Fruit fly (Drosophila melanogaster) whole organism, embryonic: ENCODE measurements around the gene CG6659.

Experiments
- Bteb2 ChIP-seq: fragments of 200-800 bp; sonication (Bioruptor generic); optimal IDR thresholded peaks from 2 replicates; lab custom pipeline; 2016; ENCODE audit warnings: missing biosample characterization, missing genetic modification characterization
- CG10654 ChIP-seq: fragments of 200-800 bp; sonication (Bioruptor generic); optimal IDR thresholded peaks from 2 replicates; lab custom pipeline; 2016; ENCODE audit warnings: missing biosample characterization, missing genetic modification characterization
- CG11456 ChIP-seq: fragments of 200-800 bp; sonication (Bioruptor generic); IDR thresholded peaks from 3 replicates; pipeline ENCODE4 v1.3.6; 2022; ENCODE audit warnings: missing biosample characterization, missing genetic modification characterization
- CG12299 ChIP-seq: fragments of 200-800 bp; sonication (Bioruptor generic); optimal IDR thresholded peaks from 2 replicates; lab custom pipeline; 2018; ENCODE audit warnings: missing biosample characterization, mild to moderate bottlenecking, missing genetic modification characterization
- CG1233 ChIP-seq: fragments of 200-800 bp; sonication (Bioruptor generic); optimal IDR thresholded peaks from 4 replicates; lab custom pipeline; 2018; ENCODE audit warnings: missing biosample characterization, mild to moderate bottlenecking, missing genetic modification characterization
- CG12659 ChIP-seq: fragments of 200-800 bp; sonication (Bioruptor generic); optimal IDR thresholded peaks from 3 replicates; lab custom pipeline; 2017; ENCODE audit warnings: mild to moderate bottlenecking, missing biosample characterization, missing genetic modification reagents, missing genetic modification characterization
- CG1602 ChIP-seq: fragments of 200-800 bp; sonication (Bioruptor generic); optimal IDR thresholded peaks from 3 replicates; lab custom pipeline; 2016; ENCODE audit warnings: missing biosample characterization, missing genetic modification characterization
- CG17802 ChIP-seq: fragments of 200-800 bp; sonication (Bioruptor generic); optimal IDR thresholded peaks from 2 replicates; lab custom pipeline; 2018; ENCODE audit warnings: missing biosample characterization, mild to moderate bottlenecking, missing genetic modification characterization, moderate library complexity
- CG1792 ChIP-seq: fragments of 200-800 bp; sonication (Bioruptor generic); optimal IDR thresholded peaks from 2 replicates; lab custom pipeline; 2016; ENCODE audit warnings: missing biosample characterization, missing genetic modification characterization
- CG2678 ChIP-seq: fragments of 200-800 bp; sonication (Bioruptor generic); optimal IDR thresholded peaks from 3 replicates; lab custom pipeline; 2019; ENCODE audit warnings: missing biosample characterization, mild to moderate bottlenecking, missing genetic modification characterization, moderate library complexity
- CG31224 ChIP-seq: fragments of 200-800 bp; sonication (Bioruptor generic); IDR thresholded peaks from 2 replicates; pipeline ENCODE4 v1.3.6; 2022; ENCODE audit warnings: missing biosample characterization, missing genetic modification characterization
- CG32532 ChIP-seq: fragments of 200-800 bp; sonication (Bioruptor generic); IDR thresholded peaks from 2 replicates; pipeline ENCODE4 v1.3.6; 2022; ENCODE audit warnings: missing biosample characterization, missing genetic modification characterization
- CG33213 ChIP-seq: fragments of 200-800 bp; sonication (Bioruptor generic); optimal IDR thresholded peaks from 3 replicates; lab custom pipeline; 2016; ENCODE audit warnings: missing biosample characterization, missing genetic modification characterization
- CG33557 ChIP-seq: fragments of 200-800 bp; sonication (Bioruptor generic); optimal IDR thresholded peaks from 2 replicates; lab custom pipeline; 2019; ENCODE audit warnings: missing biosample characterization, mild to moderate bottlenecking, missing genetic modification characterization, moderate library complexity
- CG34376 ChIP-seq: fragments of 200-800 bp; sonication (Bioruptor generic); optimal IDR thresholded peaks from 2 replicates; lab custom pipeline; 2018; ENCODE audit warnings: missing biosample characterization, mild to moderate bottlenecking, missing genetic modification characterization
- CG3726 ChIP-seq: fragments of 200-800 bp; sonication (Bioruptor generic); IDR thresholded peaks from 3 replicates; pipeline ENCODE4, ENCODE4 v1.3.6; 2022; ENCODE audit warnings: missing biosample characterization, missing genetic modification characterization
- CG3838 ChIP-seq: fragments of 200-800 bp; sonication (Bioruptor generic); optimal IDR thresholded peaks from 3 replicates; lab custom pipeline; 2016; ENCODE audit warnings: missing biosample characterization, missing genetic modification characterization
- CG4424 ChIP-seq: fragments of 200-800 bp; sonication (Bioruptor generic); optimal IDR thresholded peaks from 3 replicates; lab custom pipeline; 2016; ENCODE audit warnings: missing biosample characterization, missing genetic modification characterization
- CG4707 ChIP-seq: fragments of 200-800 bp; sonication (Bioruptor generic); optimal IDR thresholded peaks from 2 replicates; lab custom pipeline; 2018; ENCODE audit warnings: missing biosample characterization, mild to moderate bottlenecking, missing genetic modification characterization, moderate library complexity
- CG5953 ChIP-seq: fragments of 200-800 bp; sonication (Bioruptor generic); IDR thresholded peaks from 2 replicates; pipeline ENCODE4 v1.3.6; 2022; ENCODE audit warnings: missing biosample characterization, missing genetic modification characterization
- CG7928 ChIP-seq: fragments of 200-800 bp; sonication (Bioruptor generic); optimal IDR thresholded peaks from 2 replicates; lab custom pipeline; 2017; ENCODE audit warnings: missing biosample characterization, mild to moderate bottlenecking, missing genetic modification characterization
- CG9876 ChIP-seq: fragments of 200-800 bp; sonication (Bioruptor generic); optimal IDR thresholded peaks from 2 replicates; lab custom pipeline; 2016; ENCODE audit warnings: missing biosample characterization, missing genetic modification characterization
- CHES-1-like ChIP-seq: fragments of 200-800 bp; sonication (Bioruptor generic); optimal IDR thresholded peaks from 2 replicates; lab custom pipeline; 2016; ENCODE audit warnings: missing biosample characterization, missing genetic modification characterization
- Dfd ChIP-seq, 2 experiments: fragments of >200 bp; optimal IDR thresholded peaks; 2 replicates each; lab custom pipeline; 2017; ENCODE audit warnings: missing biosample characterization in 2 of 2, missing genetic modification characterization in 2 of 2
- Doc3 ChIP-seq: fragments of 200-800 bp; sonication (Bioruptor generic); IDR thresholded peaks from 3 replicates; pipeline ENCODE4 v1.3.6; 2022; ENCODE audit warnings: missing biosample characterization, missing genetic modification characterization; ENCODE audit not compliant: partially characterized antibody
- Dref ChIP-seq: fragments of 200-800 bp; sonication (Bioruptor generic); IDR thresholded peaks from 2 replicates; pipeline ENCODE4 v1.3.6; 2022; ENCODE audit warnings: missing biosample characterization, missing genetic modification characterization
- E2f1 ChIP-seq: fragments of 200-800 bp; sonication (Bioruptor generic); IDR thresholded peaks from 2 replicates; pipeline ENCODE4 v1.3.6; 2022; ENCODE audit warnings: missing biosample characterization, missing genetic modification characterization
- HLH4C ChIP-seq: fragments of 200-800 bp; sonication (Bioruptor generic); IDR thresholded peaks from 3 replicates; pipeline ENCODE4 v1.3.6; 2022; ENCODE audit warnings: missing biosample characterization, missing genetic modification characterization; ENCODE audit not compliant: partially characterized antibody
- HLH54F ChIP-seq: fragments of 200-800 bp; sonication (Bioruptor generic); optimal IDR thresholded peaks from 3 replicates; lab custom pipeline; 2016; ENCODE audit warnings: missing biosample characterization, missing genetic modification characterization
- Hey ChIP-seq: fragments of 200-800 bp; sonication (Bioruptor generic); optimal IDR thresholded peaks from 3 replicates; lab custom pipeline; 2018; ENCODE audit warnings: missing biosample characterization, mild to moderate bottlenecking, missing genetic modification characterization
- Hsf ChIP-seq: fragments of 200-800 bp; sonication (Bioruptor generic); optimal IDR thresholded peaks from 3 replicates; lab custom pipeline; 2016; ENCODE audit warnings: missing biosample characterization, missing genetic modification characterization
- PHDP ChIP-seq: fragments of 200-800 bp; sonication (Bioruptor generic); optimal IDR thresholded peaks from 3 replicates; lab custom pipeline; 2018; ENCODE audit warnings: missing biosample characterization, mild to moderate bottlenecking, missing genetic modification characterization, moderate library complexity
- Xrp1 ChIP-seq: fragments of 200-800 bp; sonication (Bioruptor generic); IDR thresholded peaks from 2 replicates; pipeline ENCODE4 v1.3.6; 2022; ENCODE audit warnings: missing biosample characterization, missing genetic modification characterization
- ato ChIP-seq: fragments of 200-800 bp; sonication (Bioruptor generic); IDR thresholded peaks from 2 replicates; pipeline ENCODE4 v1.3.6; 2022; ENCODE audit warnings: missing biosample characterization, missing genetic modification characterization; ENCODE audit not compliant: partially characterized antibody
- az2 ChIP-seq: fragments of 200-800 bp; sonication (Bioruptor generic); optimal IDR thresholded peaks from 3 replicates; lab custom pipeline; 2016; ENCODE audit warnings: missing biosample characterization, missing genetic modification characterization
- chn ChIP-seq: fragments of 200-800 bp; sonication (Bioruptor generic); optimal IDR thresholded peaks from 2 replicates; lab custom pipeline; 2016; ENCODE audit warnings: missing biosample characterization, missing genetic modification characterization
- da ChIP-seq: fragments of 200-800 bp; sonication (Bioruptor generic); optimal IDR thresholded peaks from 2 replicates; lab custom pipeline; 2016; ENCODE audit warnings: missing biosample characterization, missing genetic modification characterization
- eyg ChIP-seq: fragments of 200-800 bp; sonication (Bioruptor generic); optimal IDR thresholded peaks from 3 replicates; lab custom pipeline; 2016; ENCODE audit warnings: missing biosample characterization, missing genetic modification characterization
- grau ChIP-seq: fragments of 200-800 bp; optimal IDR thresholded peaks from 3 replicates; lab custom pipeline; 2019; ENCODE audit warnings: missing biosample characterization, mild to moderate bottlenecking, missing genetic modification characterization, moderate library complexity
- gsb ChIP-seq: fragments of 200-800 bp; sonication (Bioruptor generic); IDR thresholded peaks from 2 replicates; pipeline ENCODE4 v1.3.6; 2022; ENCODE audit warnings: missing biosample characterization, missing genetic modification characterization
- hb ChIP-seq: fragments of 200-800 bp; sonication (Bioruptor generic); IDR thresholded peaks from 3 replicates; pipeline ENCODE4 v1.3.6; 2022; ENCODE audit warnings: missing biosample characterization, missing genetic modification characterization; ENCODE audit not compliant: partially characterized antibody
- her ChIP-seq: fragments of 200-800 bp; sonication (Bioruptor generic); optimal IDR thresholded peaks from 2 replicates; lab custom pipeline; 2016; ENCODE audit warnings: missing biosample characterization, missing genetic modification characterization
- hth ChIP-seq: fragments of >200 bp; optimal IDR thresholded peaks from 2 replicates; lab custom pipeline; 2017; ENCODE audit warnings: inconsistent platforms
- jumu ChIP-seq: fragments of 200-800 bp; sonication (Bioruptor generic); optimal IDR thresholded peaks from 3 replicates; lab custom pipeline; 2016; ENCODE audit warnings: missing biosample characterization, missing genetic modification characterization
- maf-S ChIP-seq: fragments of 200-800 bp; sonication (Bioruptor generic); optimal IDR thresholded peaks from 2 replicates; lab custom pipeline; 2016; ENCODE audit warnings: missing biosample characterization, missing genetic modification characterization
- ranshi ChIP-seq: fragments of 200-800 bp; sonication (Bioruptor generic); IDR thresholded peaks from 2 replicates; pipeline ENCODE4 v1.3.6; 2022; ENCODE audit warnings: missing biosample characterization, missing genetic modification characterization
- schlank ChIP-seq: fragments of 200-800 bp; sonication (Bioruptor generic); optimal IDR thresholded peaks from 2 replicates; lab custom pipeline; 2018; ENCODE audit warnings: missing biosample characterization, mild to moderate bottlenecking, missing genetic modification characterization
- sr ChIP-seq: fragments of 200-800 bp; sonication (Bioruptor generic); IDR thresholded peaks from 3 replicates; pipeline ENCODE4 v1.3.6; 2022; ENCODE audit warnings: missing biosample characterization, missing genetic modification characterization
- twi ChIP-seq: fragments of 200-800 bp; optimal IDR thresholded peaks from 2 replicates; lab custom pipeline; 2019; ENCODE audit warnings: missing biosample characterization, mild to moderate bottlenecking, missing genetic modification characterization, moderate library complexity
- vvl ChIP-seq: fragments of 200-800 bp; sonication (Bioruptor generic); IDR thresholded peaks from 2 replicates; pipeline ENCODE4 v1.3.6; 2022; ENCODE audit warnings: missing biosample characterization, missing genetic modification characterization
- yki ChIP-seq: fragments of >200 bp; optimal IDR thresholded peaks from 3 replicates; lab custom pipeline; 2018
- zfh1 ChIP-seq: fragments of 200-800 bp; sonication (Bioruptor generic); IDR thresholded peaks from 3 replicates; pipeline ENCODE4 v1.3.6; 2022; ENCODE audit warnings: missing biosample characterization, missing genetic modification characterization

The CG6659 gene

dm6 chrX:18669811-18670477 lies 12.9 kb upstream of the CG6659 start (continued):
- TF ChIP-seq CG33557 (GFP tag; lab: Kevin White, UChicago) = no peak
- TF ChIP-seq Dfd (GFP tag; optimal IDR thresholded peaks at IDR 0.05; lab: Kevin White, UChicago) = no peak
- peak; percentile 49 for TF ChIP-seq CG2678 (tag; lab: Kevin White, UChicago)
- TF ChIP-seq CG9876 (GFP tag; lab: Kevin White, UChicago) = no peak
- no peak for TF ChIP-seq ato (GFP tag; lab: Robert Waterston, UW)
- TF ChIP-seq vvl (GFP tag; lab: Robert Waterston, UW) = peak; percentile 57
- no peak for TF ChIP-seq eyg (GFP tag; lab: Kevin White, UChicago)
- no peak for TF ChIP-seq CG12299 (tag; lab: Kevin White, UChicago)
- no peak for TF ChIP-seq HLH54F (GFP tag; lab: Kevin White, UChicago)
- TF ChIP-seq HLH4C (GFP tag; lab: Robert Waterston, UW) = no peak
- TF ChIP-seq CG32532 (GFP tag; lab: Robert Waterston, UW) = no peak
- no peak for TF ChIP-seq CG11456 (GFP tag; lab: Robert Waterston, UW)
- TF ChIP-seq E2f1 = 0 out of 2 replicates have a peak, but pooled peaks have one; percentile 21
- TF ChIP-seq Hsf (GFP tag; lab: Kevin White, UChicago) = no peak
- TF ChIP-seq PHDP = no peak
- TF ChIP-seq CG33213 (GFP tag; lab: Kevin White, UChicago) = no peak
- TF ChIP-seq CG3838 (GFP tag; lab: Kevin White, UChicago) = no peak
- TF ChIP-seq Bteb2 (GFP tag; lab: Kevin White, UChicago) = no peak
- peak; percentile 34 for TF ChIP-seq grau (tag; lab: Kevin White, UChicago)
- no peak for TF ChIP-seq Dref (GFP tag; lab: Robert Waterston, UW)
- TF ChIP-seq gsb (GFP tag; lab: Robert Waterston, UW) = no peak
- TF ChIP-seq CG3726 (GFP tag; lab: Robert Waterston, UW) = peak; percentile 55; the same call in 1 of the 3 replicates
- TF ChIP-seq CHES-1-like (GFP tag; lab: Kevin White, UChicago) = no peak
- TF ChIP-seq CG4424 (GFP tag; lab: Kevin White, UChicago) = no peak
- TF ChIP-seq CG1792 = no peak
- TF ChIP-seq CG12659 (GFP tag; lab: Kevin White, UChicago) = no peak
- TF ChIP-seq CG1602 (GFP tag; lab: Kevin White, UChicago) = peak; percentile 7
- no peak for TF ChIP-seq CG31224 (GFP tag; lab: Robert Waterston, UW)
- no peak for TF ChIP-seq maf-S (GFP tag; lab: Kevin White, UChicago)
- no peak for TF ChIP-seq da (GFP tag; lab: Kevin White, UChicago)
- no peak for TF ChIP-seq Hey (tag; lab: Kevin White, UChicago)
- TF ChIP-seq hb (GFP tag; lab: Robert Waterston, UW) = no peak
- TF ChIP-seq Doc3 = no peak
- TF ChIP-seq CG1233 (GFP tag; lab: Kevin White, UChicago) = no peak
- TF ChIP-seq CG34376 (GFP tag; lab: Kevin White, UChicago) = no peak
- TF ChIP-seq chn (GFP tag; lab: Kevin White, UChicago) = no peak
- TF ChIP-seq CG7928 = no peak
- no peak for TF ChIP-seq CG17802
- peak; percentile 12; the same call in 1 of the 2 replicates for TF ChIP-seq Xrp1 (GFP tag; lab: Robert Waterston, UW)
- no peak for TF ChIP-seq sr
- no peak for TF ChIP-seq ranshi (GFP tag; lab: Robert Waterston, UW)
- TF ChIP-seq az2 = no peak
- TF ChIP-seq CG5953 (GFP tag; lab: Robert Waterston, UW) = peak; percentile 8; the same call in 1 of the 2 replicates
- no peak for TF ChIP-seq schlank (tag; lab: Kevin White, UChicago)
- no peak for TF ChIP-seq CG10654
- peak; percentile 39; the same call in 1 of the 3 replicates for TF ChIP-seq zfh1 (GFP tag; lab: Robert Waterston, UW)
- TF ChIP-seq hth (lab: Kevin White, UChicago) = no peak
- no peak for TF ChIP-seq her
- TF ChIP-seq jumu (GFP tag; lab: Kevin White, UChicago) = no peak
- no peak for TF ChIP-seq yki (lab: Kevin White, UChicago)
- no peak for TF ChIP-seq twi (tag; lab: Kevin White, UChicago)
- TF ChIP-seq CG4707 (GFP tag; lab: Kevin White, UChicago) = no peak
